Fruit fly (Drosophila melanogaster) whole organism, pupa: ENCODE measurements around the gene Smu1.

ENCODE experiments used
- CG10348 ChIP-seq: fragments of 200-800 bp; sonication (Bioruptor generic); IDR thresholded peaks from 2 replicates; pipeline ENCODE4 v1.3.6; 2022; ENCODE audit warnings: missing biosample characterization, missing genetic modification characterization
- CG12605 ChIP-seq: fragments of 200-800 bp; sonication (Bioruptor generic); IDR thresholded peaks from 2 replicates; pipeline ENCODE4 v1.3.6; 2022; ENCODE audit warnings: missing biosample characterization, missing genetic modification characterization
- CG15710 ChIP-seq: fragments of 200-800 bp; sonication (Bioruptor generic); optimal IDR thresholded peaks from 2 replicates; lab custom pipeline; 2018; ENCODE audit warnings: missing biosample characterization, mild to moderate bottlenecking, missing genetic modification characterization, moderate library complexity
- CG17806 ChIP-seq: fragments of 200-800 bp; sonication (Bioruptor generic); optimal IDR thresholded peaks from 2 replicates; lab custom pipeline; 2018; ENCODE audit warnings: missing biosample characterization, mild to moderate bottlenecking, missing genetic modification characterization, moderate library complexity
- CG32121 ChIP-seq: fragments of 200-800 bp; sonication (Bioruptor generic); IDR thresholded peaks from 2 replicates; pipeline ENCODE4 v1.3.6; 2022; ENCODE audit warnings: missing biosample characterization, missing genetic modification characterization
- CG34367 ChIP-seq: fragments of 200-800 bp; sonication (Bioruptor generic); optimal IDR thresholded peaks from 2 replicates; lab custom pipeline; 2018; ENCODE audit warnings: missing biosample characterization, mild to moderate bottlenecking, missing genetic modification characterization
- CG4496 ChIP-seq: fragments of 200-800 bp; sonication (Bioruptor generic); IDR thresholded peaks from 3 replicates; pipeline ENCODE4 v1.3.6; 2022; ENCODE audit warnings: missing biosample characterization, missing genetic modification characterization
- CG9948 ChIP-seq: fragments of 200-800 bp; sonication (Bioruptor generic); optimal IDR thresholded peaks from 2 replicates; lab custom pipeline; 2018; ENCODE audit warnings: missing biosample characterization, mild to moderate bottlenecking, missing genetic modification characterization, moderate library complexity
- D1 ChIP-seq: fragments of 200-800 bp; sonication (Bioruptor generic); optimal IDR thresholded peaks from 2 replicates; lab custom pipeline; 2018; ENCODE audit warnings: missing biosample characterization, mild to moderate bottlenecking, missing genetic modification characterization, moderate library complexity
- EcR ChIP-seq: fragments of 200-800 bp; sonication (Bioruptor generic); optimal IDR thresholded peaks from 3 replicates; lab custom pipeline; 2019; ENCODE audit warnings: missing biosample characterization, missing genetic modification characterization, mild to moderate bottlenecking, moderate library complexity, missing genetic modification reagents
- Ets98B ChIP-seq: fragments of 200-800 bp; sonication (Bioruptor generic); IDR thresholded peaks from 2 replicates; pipeline ENCODE4 v1.3.6; 2022; ENCODE audit warnings: missing biosample characterization, missing genetic modification characterization
- Pif1B ChIP-seq: fragments of 200-800 bp; sonication (Bioruptor generic); optimal IDR thresholded peaks from 3 replicates; lab custom pipeline; 2016; ENCODE audit warnings: missing biosample characterization, missing genetic modification characterization
- Snoo ChIP-seq: fragments of 200-800 bp; sonication (Bioruptor generic); optimal IDR thresholded peaks from 3 replicates; lab custom pipeline; 2017; ENCODE audit warnings: missing biosample characterization, mild to moderate bottlenecking, missing genetic modification characterization, inconsistent platforms
- gl ChIP-seq: fragments of 200-800 bp; sonication (Bioruptor generic); optimal IDR thresholded peaks from 2 replicates; lab custom pipeline; 2018; ENCODE audit warnings: missing biosample characterization, mild to moderate bottlenecking, missing genetic modification characterization

- no peak for TF ChIP-seq D1 (tag; lab: Kevin White, UChicago)
- TF ChIP-seq Pif1B, result no peak
- no peak for TF ChIP-seq CG4496
- no peak for TF ChIP-seq CG9948 (tag; lab: Kevin White, UChicago)
- TF ChIP-seq CG32121 (GFP tag; lab: Robert Waterston, UW), result peak; percentile 22; the same call in 1 of the 2 replicates
- no peak for TF ChIP-seq CG17806 (tag; lab: Kevin White, UChicago)
- TF ChIP-seq EcR, result no peak
- TF ChIP-seq Snoo, result no peak
- no peak for TF ChIP-seq Ets98B (GFP tag; lab: Robert Waterston, UW)
- TF ChIP-seq gl (tag; lab: Kevin White, UChicago), result no peak
- TF ChIP-seq CG34367 (tag; lab: Kevin White, UChicago), result no peak
- no peak for TF ChIP-seq CG15710 (tag; lab: Kevin White, UChicago)
- no peak for TF ChIP-seq CG10348 (GFP tag; lab: Robert Waterston, UW)
- TF ChIP-seq CG12605 (GFP tag; lab: Robert Waterston, UW), result no peak
Measured at dm6 chr3R:19024761-19025160, 43.6 kb upstream of the Smu1 start, which contains the start of gene CG14285.
